Fruit fly (Drosophila melanogaster) whole organism, adult: ENCODE data around the gene viaf.

ENCODE experiments used
- CG11617 ChIP-seq: fragments of 200-800 bp; sonication (Bioruptor generic); optimal IDR thresholded peaks from 2 replicates; lab custom pipeline; 2017; ENCODE audit warnings: mild to moderate bottlenecking, missing biosample characterization, missing genetic modification reagents, missing genetic modification characterization
- CG12768 ChIP-seq: fragments of 200-800 bp; sonication (Bioruptor generic); optimal IDR thresholded peaks from 2 replicates; lab custom pipeline; 2017; ENCODE audit warnings: missing biosample characterization, missing genetic modification characterization, mild to moderate bottlenecking, moderate library complexity, missing genetic modification reagents
- CG14711 ChIP-seq: fragments of 200-800 bp; sonication (Bioruptor generic); optimal IDR thresholded peaks from 2 replicates; lab custom pipeline; 2018; ENCODE audit warnings: missing biosample characterization, mild to moderate bottlenecking, missing genetic modification characterization, moderate library complexity
- CG1620 ChIP-seq: fragments of 200-800 bp; sonication (Bioruptor generic); optimal IDR thresholded peaks from 2 replicates; lab custom pipeline; 2016; ENCODE audit warnings: missing biosample characterization, missing genetic modification characterization
- CG33017 ChIP-seq: fragments of 200-800 bp; sonication (Bioruptor generic); optimal IDR thresholded peaks from 2 replicates; lab custom pipeline; 2018; ENCODE audit warnings: missing biosample characterization, mild to moderate bottlenecking, missing genetic modification characterization, moderate library complexity
- CG5204 ChIP-seq: fragments of 200-800 bp; sonication (Bioruptor generic); optimal IDR thresholded peaks from 2 replicates; lab custom pipeline; 2016; ENCODE audit warnings: missing biosample characterization, missing genetic modification characterization
- CG7045 ChIP-seq: fragments of 200-800 bp; sonication (Bioruptor generic); optimal IDR thresholded peaks from 2 replicates; lab custom pipeline; 2017; ENCODE audit warnings: missing biosample characterization, mild to moderate bottlenecking, missing genetic modification characterization
- CG7101 ChIP-seq: fragments of 200-800 bp; sonication (Bioruptor generic); optimal IDR thresholded peaks from 2 replicates; lab custom pipeline; 2018; ENCODE audit warnings: missing biosample characterization, mild to moderate bottlenecking, missing genetic modification characterization, moderate library complexity
- Clk ChIP-seq: fragments of 200-800 bp; sonication (Bioruptor generic); optimal IDR thresholded peaks from 2 replicates; lab custom pipeline; 2017; ENCODE audit warnings: missing biosample characterization, missing genetic modification characterization
- Crg-1 ChIP-seq: fragments of 200-800 bp; sonication (Bioruptor generic); optimal IDR thresholded peaks from 2 replicates; lab custom pipeline; 2016; ENCODE audit warnings: missing biosample characterization, missing genetic modification characterization
- Hr96 ChIP-seq: fragments of 200-800 bp; sonication (Bioruptor generic); optimal IDR thresholded peaks from 2 replicates; lab custom pipeline; 2016; ENCODE audit warnings: missing biosample characterization, missing genetic modification characterization
- Mnt ChIP-seq: fragments of 200-800 bp; sonication (Bioruptor generic); optimal IDR thresholded peaks from 2 replicates; lab custom pipeline; 2016; ENCODE audit warnings: missing biosample characterization, mild to moderate bottlenecking, missing genetic modification characterization
- bab1 ChIP-seq: fragments of 200-800 bp; sonication (Bioruptor generic); optimal IDR thresholded peaks from 3 replicates; lab custom pipeline; 2019; ENCODE audit warnings: missing biosample characterization, mild to moderate bottlenecking, missing genetic modification characterization, moderate library complexity
- cic ChIP-seq: fragments of 200-800 bp; sonication (Bioruptor generic); optimal IDR thresholded peaks from 2 replicates; lab custom pipeline; 2017; ENCODE audit warnings: missing biosample characterization, mild to moderate bottlenecking, missing genetic modification characterization, moderate library complexity
- cnc ChIP-seq, 2 experiments: fragments of >200 bp; optimal IDR thresholded peaks; 2 replicates each; lab custom pipeline; 2017
- kay ChIP-seq: fragments of 200-800 bp; sonication (Bioruptor generic); peaks from one replicate; lab custom pipeline; 2016; ENCODE audit warnings: missing biosample characterization, missing genetic modification characterization, borderline replicate concordance
- ovo ChIP-seq: fragments of 200-800 bp; sonication (Bioruptor generic); optimal IDR thresholded peaks from 2 replicates; lab custom pipeline; 2016; ENCODE audit warnings: missing biosample characterization, missing genetic modification characterization
- pad ChIP-seq: fragments of 200-800 bp; sonication (Bioruptor generic); optimal IDR thresholded peaks from 3 replicates; lab custom pipeline; 2017; ENCODE audit warnings: missing biosample characterization, missing genetic modification characterization, mild to moderate bottlenecking, moderate library complexity, missing genetic modification reagents
- tj ChIP-seq: fragments of 200-800 bp; sonication (Bioruptor generic); optimal IDR thresholded peaks from 3 replicates; lab custom pipeline; 2017; ENCODE audit warnings: missing biosample characterization, mild to moderate bottlenecking, missing genetic modification characterization, moderate library complexity
- toe ChIP-seq: fragments of 200-800 bp; sonication (Bioruptor generic); optimal IDR thresholded peaks from 2 replicates; lab custom pipeline; 2016; ENCODE audit warnings: missing biosample characterization, missing genetic modification characterization

Gene viaf

DNA sequence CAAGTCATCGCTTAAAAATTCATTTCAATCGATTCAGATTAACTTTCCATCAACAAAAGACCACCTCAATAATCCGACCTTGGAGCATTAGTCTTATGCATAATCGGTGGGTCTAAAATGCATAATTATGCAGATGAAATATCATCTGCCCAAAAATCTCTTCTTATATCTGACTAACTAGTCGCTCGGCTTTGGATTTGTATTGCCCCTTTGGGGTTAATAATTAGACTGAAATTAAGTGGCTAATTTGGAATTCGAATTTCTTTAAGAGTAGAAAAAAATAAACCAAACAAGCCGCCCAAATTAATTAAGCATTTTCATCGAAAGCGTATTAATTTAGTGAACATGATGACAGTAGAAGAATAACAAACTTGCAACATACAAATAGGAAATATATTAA is 43.7 kb upstream of the viaf start:
- no peak for TF ChIP-seq cnc (optimal IDR thresholded peaks at IDR 0.05; lab: Kevin White, UChicago)
- no peak for TF ChIP-seq Hr96
- TF ChIP-seq tj: no peak
- no peak for TF ChIP-seq CG11617
- no peak for TF ChIP-seq toe (GFP tag; lab: Kevin White, UChicago)
- no peak for TF ChIP-seq Crg-1
- no peak for TF ChIP-seq bab1 (GFP tag; lab: Kevin White, UChicago)
- no peak for TF ChIP-seq cic
- no peak for TF ChIP-seq pad (GFP tag; lab: Kevin White, UChicago)
- no peak for TF ChIP-seq CG7045 (GFP tag; lab: Kevin White, UChicago)
- TF ChIP-seq CG14711: no peak
- no peak for TF ChIP-seq Mnt (GFP tag; lab: Kevin White, UChicago)
- no peak for TF ChIP-seq kay (GFP tag; lab: Kevin White, UChicago)
- TF ChIP-seq CG5204 (GFP tag; lab: Kevin White, UChicago): no peak

- no peak for TF ChIP-seq Crg-1
- TF ChIP-seq CG11617: no peak
- TF ChIP-seq cic: no peak
- TF ChIP-seq CG1620: no peak
- TF ChIP-seq Clk (GFP tag; lab: Kevin White, UChicago): no peak
- TF ChIP-seq CG33017: no peak
- TF ChIP-seq CG7045 (GFP tag; lab: Kevin White, UChicago): no peak
- no peak for TF ChIP-seq ovo (GFP tag; lab: Kevin White, UChicago)
These were observed 39.3 kb upstream of the viaf start, which contains the start of gene CG43993 for dm6 chr3L:12032257-12032656. CG43993 (plus strand) TSS chr3L:12032557.

DNA sequence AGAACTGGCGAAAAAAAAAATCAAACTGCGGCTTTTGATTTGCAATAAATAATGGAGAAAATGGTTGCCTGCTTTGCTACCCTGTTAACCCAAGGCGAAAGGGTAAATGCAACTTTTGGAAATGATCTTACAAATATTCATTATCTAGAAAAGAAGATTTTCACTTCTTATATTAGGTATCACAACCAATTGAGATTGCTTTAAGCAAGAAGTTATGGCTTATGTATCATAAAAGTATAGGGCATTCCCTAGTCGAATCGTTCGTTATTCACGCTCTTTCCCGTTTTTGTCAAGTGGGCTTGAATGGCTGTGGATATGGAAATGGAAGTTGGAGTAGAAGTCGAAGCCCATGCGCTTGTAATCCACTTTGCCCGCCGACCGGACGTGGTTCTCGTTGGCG is 37.5 kb upstream of the viaf start:
- TF ChIP-seq Hr96 (no peak), bab1 (GFP tag; lab: Kevin White, UChicago) (peak; percentile 20), CG7045 (GFP tag; lab: Kevin White, UChicago) (no peak)

DNA sequence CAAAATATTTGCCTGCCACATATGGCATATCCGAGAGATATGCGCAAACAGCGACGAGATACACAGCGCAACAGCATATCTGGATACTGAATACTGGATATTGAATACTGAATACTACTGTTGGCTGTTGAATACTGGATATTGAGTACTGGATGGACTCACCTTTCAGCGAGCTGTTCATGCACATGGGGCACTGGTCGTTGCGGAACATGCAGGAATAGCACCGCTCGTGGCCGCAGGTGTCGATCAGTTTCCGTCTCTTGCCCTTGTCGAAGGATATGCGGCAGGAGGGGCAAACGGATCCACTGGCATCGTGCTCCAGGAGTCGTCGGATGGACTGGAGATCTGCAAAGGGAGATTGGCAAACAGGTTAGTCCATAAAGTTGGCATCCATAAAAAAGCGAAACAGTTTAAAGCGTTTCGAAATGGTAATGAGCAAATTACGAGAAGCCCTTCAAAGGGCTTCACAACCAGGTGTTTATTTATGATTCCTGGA is 35.6 kb upstream of the viaf start:
- TF ChIP-seq kay (GFP tag; lab: Kevin White, UChicago): peak; percentile 18
- no peak for TF ChIP-seq toe (GFP tag; lab: Kevin White, UChicago)
- no peak for TF ChIP-seq CG5204 (GFP tag; lab: Kevin White, UChicago)
- no peak for TF ChIP-seq pad (GFP tag; lab: Kevin White, UChicago)

- TF ChIP-seq tj (peak; percentile 92), CG7101 (tag; lab: Kevin White, UChicago) (no peak)
These were observed 35.0 kb upstream of the viaf start for dm6 chr3L:12027929-12028328.

DNA sequence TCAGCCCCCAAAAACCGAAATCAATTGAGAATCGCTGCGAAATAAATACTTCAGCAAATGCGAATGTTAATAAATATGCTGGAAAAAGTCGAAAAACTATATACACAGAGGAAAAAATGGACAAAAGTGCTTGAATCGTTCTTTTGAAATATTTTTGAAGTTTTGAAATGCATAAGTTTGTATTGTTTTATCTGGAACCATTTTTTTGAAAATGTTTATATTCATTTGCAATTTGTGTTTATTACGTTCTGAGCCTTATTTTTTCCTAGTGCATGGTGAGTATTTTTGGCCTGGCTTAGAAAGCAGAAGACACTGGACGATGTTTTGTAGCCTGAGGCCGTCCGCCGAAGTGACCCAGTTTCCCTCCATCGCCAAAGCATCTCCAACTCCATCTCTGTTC is 32.0 kb upstream of the viaf start:
- TF ChIP-seq pad (GFP tag; lab: Kevin White, UChicago): no peak
- no peak for TF ChIP-seq CG12768 (GFP tag; lab: Kevin White, UChicago)

- TF ChIP-seq Hr96: no peak
- no peak for TF ChIP-seq bab1 (GFP tag; lab: Kevin White, UChicago)
- TF ChIP-seq CG14711: no peak
- no peak for TF ChIP-seq CG7101 (tag; lab: Kevin White, UChicago)
These were observed 30.3 kb upstream of the viaf start for dm6 chr3L:12023137-12023792.

DNA sequence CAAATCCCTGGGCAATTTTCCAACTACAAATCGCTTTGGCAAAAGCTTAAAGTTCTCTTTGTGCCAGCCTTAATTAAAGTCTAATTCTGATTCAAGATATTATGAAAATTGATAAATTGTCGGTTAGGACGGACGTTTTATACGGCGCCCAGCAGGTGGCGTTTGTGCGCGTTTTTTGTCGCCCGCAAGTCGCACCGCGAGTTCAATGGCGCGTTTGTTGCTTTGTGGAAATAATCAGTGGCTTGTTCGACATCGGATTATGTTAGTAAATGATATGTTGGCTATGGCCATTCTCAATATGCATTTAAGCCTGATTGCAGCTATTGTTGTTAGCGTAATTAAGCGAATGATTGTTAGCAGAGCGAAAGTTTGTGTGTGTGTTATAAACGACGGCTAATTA is 28.9 kb upstream of the viaf start:
- TF ChIP-seq CG1620 (no peak), kay (GFP tag; lab: Kevin White, UChicago) (peak; percentile 59)

dm6 chr3L:12016186-12016585 is 23.2 kb upstream of the viaf start:
- no peak for TF ChIP-seq Mnt (GFP tag; lab: Kevin White, UChicago)
- TF ChIP-seq toe (GFP tag; lab: Kevin White, UChicago): no peak
- no peak for TF ChIP-seq Clk (GFP tag; lab: Kevin White, UChicago)
- TF ChIP-seq cnc (optimal IDR thresholded peaks at IDR 0.05; lab: Kevin White, UChicago): no peak
- no peak for TF ChIP-seq CG5204 (GFP tag; lab: Kevin White, UChicago)
- TF ChIP-seq bab1 (GFP tag; lab: Kevin White, UChicago): no peak
- TF ChIP-seq CG7101 (tag; lab: Kevin White, UChicago): no peak
